Fruit fly (Drosophila melanogaster): ENCODE measurements around the gene gb.

DNA sequence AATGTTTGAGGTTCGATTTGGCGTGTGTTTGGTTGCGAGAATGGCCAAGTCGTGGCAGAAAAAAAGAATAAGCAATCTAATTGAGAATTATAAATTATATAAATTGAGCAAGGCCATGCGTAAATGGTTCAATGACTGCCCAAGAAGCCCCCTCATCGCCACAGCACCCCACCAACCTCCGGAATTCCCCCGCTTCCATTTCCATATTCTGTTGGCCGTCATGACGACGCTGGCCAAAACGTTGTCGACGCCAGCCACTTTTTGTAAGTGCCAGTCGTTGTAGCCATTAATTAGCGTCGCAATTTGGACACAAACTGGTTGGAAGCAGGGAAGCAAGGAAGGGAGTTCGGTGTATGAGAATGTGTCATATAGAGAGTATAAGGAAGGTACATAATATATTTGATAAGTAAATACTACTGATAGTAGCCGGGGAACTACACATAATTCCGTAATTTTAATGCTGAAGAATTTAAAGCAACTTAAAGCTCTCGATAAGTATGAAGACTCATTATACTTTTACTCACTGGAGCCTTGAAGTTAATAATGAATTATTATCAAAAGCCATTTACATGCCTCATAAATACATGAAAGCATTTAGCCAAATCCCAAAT lies 18.6 kb upstream of the gb start:
- peak; percentile 74 for TF ChIP-seq EcR (GFP tag; optimal IDR thresholded peaks at IDR 0.05)
- TF ChIP-seq fd96Ca (GFP tag; IDR thresholded peaks at IDR 0.05): no peak
- TF ChIP-seq CG14655 (GFP tag; optimal IDR thresholded peaks at IDR 0.05): no peak
- no peak for TF ChIP-seq gl (tag; optimal IDR thresholded peaks at IDR 0.05)
